Worm (Caenorhabditis elegans) whole organism, L3 larva: ENCODE measurements around the gene str-135.

Source experiments
- R02D3.7 ChIP-seq: fragments of 150-350 bp; optimal IDR thresholded peaks from 2 replicates; lab custom pipeline; 2014; ENCODE audit warnings: missing biosample characterization, missing genetic modification characterization
- ZK546.5 ChIP-seq: sonication (generic microtip); optimal IDR thresholded peaks from 2 replicates; lab custom pipeline; 2017; ENCODE audit warnings: missing biosample characterization, missing genetic modification characterization
- aly-2 ChIP-seq: fragments of 150-350 bp; optimal IDR thresholded peaks from 2 replicates; lab custom pipeline; 2014; ENCODE audit warnings: missing biosample characterization, missing genetic modification characterization
- ama-1 ChIP-seq: fragments of 150-350 bp; optimal IDR thresholded peaks from 2 replicates; lab custom pipeline; 2018
- ceh-28 ChIP-seq: fragments of 150-350 bp; optimal IDR thresholded peaks from 2 replicates; lab custom pipeline; 2014; ENCODE audit warnings: missing biosample characterization, missing genetic modification reagents, missing genetic modification characterization
- ceh-9 ChIP-seq: sonication (generic microtip); optimal IDR thresholded peaks from 2 replicates; lab custom pipeline; 2018; ENCODE audit warnings: missing biosample characterization, missing genetic modification characterization
- daf-12 ChIP-seq: fragments of 150-350 bp; optimal IDR thresholded peaks from 2 replicates; lab custom pipeline; 2014; ENCODE audit warnings: missing biosample characterization, missing genetic modification reagents, missing genetic modification characterization
- egl-27 ChIP-seq: sonication (generic microtip); optimal IDR thresholded peaks from 4 replicates; lab custom pipeline; 2017; ENCODE audit warnings: missing biosample characterization, missing genetic modification reagents, missing genetic modification characterization
- elt-1 ChIP-seq: fragments of 150-350 bp; optimal IDR thresholded peaks from 2 replicates; lab custom pipeline; 2014; ENCODE audit warnings: missing biosample characterization, missing genetic modification characterization
- elt-2 ChIP-seq: sonication (generic microtip); optimal IDR thresholded peaks from 2 replicates; lab custom pipeline; 2016; ENCODE audit warnings: missing genetic modification reagents, mild to moderate bottlenecking, missing genetic modification characterization, missing compliant biosample characterization
- eor-1 ChIP-seq, 2 experiments: fragments of 150-350 bp; optimal IDR thresholded peaks; 2 replicates each; lab custom pipeline; 2014 to 2018; ENCODE audit warnings: missing biosample characterization in 2 of 2, missing genetic modification characterization in 2 of 2
- fkh-2 ChIP-seq: fragments of 150-350 bp; optimal IDR thresholded peaks from 2 replicates; lab custom pipeline; 2014; ENCODE audit warnings: missing biosample characterization, missing genetic modification reagents, missing genetic modification characterization
- fos-1 ChIP-seq: fragments of 150-350 bp; optimal IDR thresholded peaks from 2 replicates; lab custom pipeline; 2014; ENCODE audit warnings: missing biosample characterization, missing genetic modification characterization
- hmg-11 ChIP-seq: sonication (generic microtip); optimal IDR thresholded peaks from 2 replicates; lab custom pipeline; 2016; ENCODE audit warnings: missing genetic modification characterization, missing compliant biosample characterization
- jun-1 ChIP-seq: fragments of 150-350 bp; optimal IDR thresholded peaks from 2 replicates; lab custom pipeline; 2014; ENCODE audit warnings: missing biosample characterization, missing genetic modification reagents, missing genetic modification characterization
- lin-15B ChIP-seq: fragments of 150-350 bp; optimal IDR thresholded peaks from 2 replicates; lab custom pipeline; 2014; ENCODE audit warnings: missing biosample characterization, missing genetic modification characterization
- lin-39 ChIP-seq: fragments of 150-350 bp; optimal IDR thresholded peaks from 2 replicates; lab custom pipeline; 2018; ENCODE audit warnings: missing biosample characterization, missing genetic modification reagents, missing genetic modification characterization
- lsy-12 ChIP-seq: sonication (generic microtip); optimal IDR thresholded peaks from 2 replicates; lab custom pipeline; 2016; ENCODE audit warnings: mild to moderate bottlenecking, missing genetic modification characterization, missing compliant biosample characterization
- mdl-1 ChIP-seq: fragments of 150-350 bp; optimal IDR thresholded peaks from 2 replicates; lab custom pipeline; 2014; ENCODE audit warnings: missing biosample characterization, missing genetic modification characterization
- mml-1 ChIP-seq: fragments of 150-350 bp; sonication (generic microtip); optimal IDR thresholded peaks from 3 replicates; lab custom pipeline; 2014; ENCODE audit warnings: missing biosample characterization, missing genetic modification characterization
- nfya-1 ChIP-seq: sonication (generic microtip); optimal IDR thresholded peaks from 2 replicates; lab custom pipeline; 2017; ENCODE audit warnings: missing genetic modification characterization, mild to moderate bottlenecking, missing compliant biosample characterization, antibody characterized with exemption, moderate library complexity; ENCODE audit not compliant: insufficient read depth
- nhr-12 ChIP-seq: fragments of 150-350 bp; optimal IDR thresholded peaks from 2 replicates; lab custom pipeline; 2014; ENCODE audit warnings: missing biosample characterization, missing genetic modification characterization
- nhr-23 ChIP-seq: fragments of 150-350 bp; optimal IDR thresholded peaks from 2 replicates; lab custom pipeline; 2014; ENCODE audit warnings: missing biosample characterization, missing genetic modification reagents, missing genetic modification characterization
- nhr-28 ChIP-seq: fragments of 150-350 bp; optimal IDR thresholded peaks from 2 replicates; lab custom pipeline; 2014; ENCODE audit warnings: missing biosample characterization, missing genetic modification characterization
- pha-4 ChIP-seq: fragments of 150-350 bp; optimal IDR thresholded peaks from 2 replicates; lab custom pipeline; 2014; ENCODE audit warnings: missing biosample characterization, missing genetic modification reagents, missing genetic modification characterization
- pqm-1 ChIP-seq: fragments of 150-350 bp; optimal IDR thresholded peaks from 2 replicates; lab custom pipeline; 2017; ENCODE audit warnings: missing biosample characterization, missing genetic modification characterization, inconsistent platforms
- skn-1 ChIP-seq: fragments of 150-350 bp; optimal IDR thresholded peaks from 2 replicates; lab custom pipeline; 2014; ENCODE audit warnings: missing biosample characterization, missing genetic modification characterization
- snpc-4 ChIP-seq: fragments of 150-350 bp; optimal IDR thresholded peaks from 2 replicates; lab custom pipeline; 2014; ENCODE audit warnings: missing biosample characterization, missing genetic modification characterization
- tbx-2 ChIP-seq: sonication (generic microtip); optimal IDR thresholded peaks from 2 replicates; lab custom pipeline; 2016; ENCODE audit warnings: mild to moderate bottlenecking, missing genetic modification characterization, missing compliant biosample characterization
- unc-39 ChIP-seq: sonication (generic microtip); optimal IDR thresholded peaks from 4 replicates; lab custom pipeline; 2017; ENCODE audit warnings: missing biosample characterization, missing genetic modification characterization
- unc-62 ChIP-seq: fragments of 150-350 bp; sonication (generic microtip); optimal IDR thresholded peaks from 4 replicates; lab custom pipeline; 2014; ENCODE audit warnings: missing biosample characterization, missing genetic modification reagents, missing genetic modification characterization
- zag-1 ChIP-seq: fragments of 150-350 bp; optimal IDR thresholded peaks from 2 replicates; lab custom pipeline; 2014; ENCODE audit warnings: missing biosample characterization, missing genetic modification characterization
- ztf-11 ChIP-seq: fragments of 150-350 bp; optimal IDR thresholded peaks from 2 replicates; lab custom pipeline; 2014; ENCODE audit warnings: missing biosample characterization, missing genetic modification characterization

The str-135 gene

ce11 chrV:8304461-8305195, 24.0 kb upstream of the str-135 start, which contains the start of gene W02D7.11:
TSS of gene W02D7.11 (minus strand) at chrV:8304511.
- TF ChIP-seq jun-1 (tag; lab: Kevin White, UChicago), result no peak
- TF ChIP-seq nhr-28 (tag; lab: Kevin White, UChicago), result no peak
- no peak for TF ChIP-seq lsy-12 (tag; lab: Kevin White, UChicago)
- peak; percentile 9 for TF ChIP-seq pqm-1 (tag; lab: Kevin White, UChicago)
- no peak for TF ChIP-seq unc-39
- peak; percentile 36 for TF ChIP-seq elt-2 (tag; lab: Kevin White, UChicago)
- TF ChIP-seq lin-39 (tag; lab: Kevin White, UChicago), result no peak
- no peak for TF ChIP-seq ama-1 (lab: Kevin White, UChicago)
- peak; percentile 87 for TF ChIP-seq pha-4 (tag; lab: Kevin White, UChicago)
- TF ChIP-seq ZK546.5 (tag; lab: Kevin White, UChicago), result no peak
- TF ChIP-seq, all 47 proteins: peak for 3

DNA sequence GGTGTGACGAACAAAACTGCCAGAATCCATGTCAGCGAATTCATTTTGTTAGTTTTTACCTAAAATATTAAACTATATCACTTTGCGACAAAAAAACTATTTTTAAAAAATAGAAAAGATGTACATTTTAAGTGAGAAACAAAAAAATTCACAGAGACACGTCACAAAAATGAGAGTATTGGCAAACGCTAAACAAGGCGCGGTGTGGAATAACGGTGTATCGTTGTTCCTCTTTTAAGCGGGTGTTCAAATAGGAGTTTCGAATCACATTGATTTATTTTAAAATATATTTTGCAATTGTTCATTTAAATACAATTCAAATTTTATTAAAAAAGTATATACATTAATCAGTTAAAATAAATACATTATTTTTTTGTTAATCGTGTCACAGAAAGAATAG, 21.9 kb upstream of the str-135 start, which contains the start of gene sel-9:
Gene sel-9, minus strand, starts transcription at position 59 of the 400 bp plus-strand sequence.
- no peak for TF ChIP-seq fkh-2
- peak; percentile 74 for TF ChIP-seq lin-15B
- TF ChIP-seq lsy-12 (tag; lab: Kevin White, UChicago), result no peak
- TF ChIP-seq skn-1 (tag; lab: Kevin White, UChicago), result peak; percentile 16
- peak; percentile 22 for TF ChIP-seq elt-2 (tag; lab: Kevin White, UChicago)
- TF ChIP-seq ceh-28 (tag; lab: Kevin White, UChicago), result peak; percentile 9
- TF ChIP-seq nhr-23, result peak; percentile 46
- TF ChIP-seq tbx-2 (tag; lab: Kevin White, UChicago), result no peak
- TF ChIP-seq nfya-1 (tag; lab: Kevin White, UChicago), result peak; percentile 54
- peak; percentile 60 for TF ChIP-seq pha-4 (tag; lab: Kevin White, UChicago)

- TF ChIP-seq lin-15B, result peak; percentile 26
- TF ChIP-seq nhr-23, result peak; percentile 5
- TF ChIP-seq ama-1 (lab: Kevin White, UChicago), result peak; percentile 70
- no peak for TF ChIP-seq zag-1 (tag; lab: Kevin White, UChicago)
- TF ChIP-seq snpc-4 (tag; lab: Kevin White, UChicago), result peak; percentile 38
- peak; percentile 23 for TF ChIP-seq pha-4 (tag; lab: Kevin White, UChicago)
- peak; percentile 22 for TF ChIP-seq ceh-28 (tag; lab: Kevin White, UChicago)
- no peak for TF ChIP-seq elt-1
- peak; percentile 19 for TF ChIP-seq nfya-1 (tag; lab: Kevin White, UChicago)
- TF ChIP-seq elt-2 (tag; lab: Kevin White, UChicago), result peak; percentile 13
- no peak for TF ChIP-seq ZK546.5 (tag; lab: Kevin White, UChicago)
- TF ChIP-seq pqm-1 (tag; lab: Kevin White, UChicago), result peak; percentile 8
- TF ChIP-seq, all 47 proteins: peak for 9
Measured at ce11 chrV:8300935-8301535, 20.4 kb upstream of the str-135 start, which contains the start of gene W02D7.6. TSS of gene W02D7.6 (minus strand) at chrV:8301507.

- no peak for TF ChIP-seq skn-1 (tag; lab: Kevin White, UChicago)
- TF ChIP-seq egl-27, result no peak
- no peak for TF ChIP-seq aly-2
- no peak for TF ChIP-seq pha-4 (tag; lab: Kevin White, UChicago)
Measured at ce11 chrV:8299191-8299854, 18.7 kb upstream of the str-135 start, which contains the start of gene W02D7.5. TSS of gene W02D7.5 (minus strand) at chrV:8299241.

ce11 chrV:8297504-8297903, 16.8 kb upstream of the str-135 start, which contains the start of gene W02D7.4:
TSS of gene W02D7.4 (minus strand) at chrV:8297604.
- TF ChIP-seq mml-1 (tag; lab: Kevin White, UChicago) (no peak), ceh-9 (tag; lab: Kevin White, UChicago) (no peak), nhr-12 (no peak), elt-1 (no peak), daf-12 (tag; lab: Kevin White, UChicago) (no peak), hmg-11 (no peak), ama-1 (lab: Kevin White, UChicago) (no peak), pqm-1 (tag; lab: Kevin White, UChicago) (no peak), R02D3.7 (tag; lab: Kevin White, UChicago) (no peak), unc-62 (GFP tag; lab: Kevin White, UChicago) (no peak), eor-1 (tag; optimal IDR thresholded peaks at IDR 0.05; lab: Kevin White, UChicago) (no peak), ceh-28 (tag; lab: Kevin White, UChicago) (no peak), ztf-11 (tag; lab: Kevin White, UChicago) (no peak), fos-1 (tag; lab: Kevin White, UChicago) (no peak), skn-1 (tag; lab: Kevin White, UChicago) (no peak), elt-2 (tag; lab: Kevin White, UChicago) (no peak), mdl-1 (tag; lab: Kevin White, UChicago) (no peak), lin-15B (no peak), tbx-2 (tag; lab: Kevin White, UChicago) (no peak)
- TF ChIP-seq, all 47 proteins: peak for 0
